Fruit fly (Drosophila melanogaster) S2 (cell line): Measurements from ENCODE around the gene yellow-f.

Source experiments
- CG8478 ChIP-seq: fragments of >200 bp; optimal IDR thresholded peaks from 2 replicates; lab custom pipeline; 2018
- CTCF ChIP-seq, 2 experiments: fragments of >200 bp; optimal IDR thresholded peaks; 2 replicates each; lab custom pipeline; 2018

dm6 chr3R:12962612-12963011 is 30.4 kb downstream of the yellow-f start:
- TF ChIP-seq CG8478 = no peak
- no peak for TF ChIP-seq CTCF (optimal IDR thresholded peaks at IDR 0.05; lab: Kevin White, UChicago)
